Fruit fly (Drosophila melanogaster): ENCODE measurements around the gene Kaz1-ORFB.

The Kaz1-ORFB gene

DNA sequence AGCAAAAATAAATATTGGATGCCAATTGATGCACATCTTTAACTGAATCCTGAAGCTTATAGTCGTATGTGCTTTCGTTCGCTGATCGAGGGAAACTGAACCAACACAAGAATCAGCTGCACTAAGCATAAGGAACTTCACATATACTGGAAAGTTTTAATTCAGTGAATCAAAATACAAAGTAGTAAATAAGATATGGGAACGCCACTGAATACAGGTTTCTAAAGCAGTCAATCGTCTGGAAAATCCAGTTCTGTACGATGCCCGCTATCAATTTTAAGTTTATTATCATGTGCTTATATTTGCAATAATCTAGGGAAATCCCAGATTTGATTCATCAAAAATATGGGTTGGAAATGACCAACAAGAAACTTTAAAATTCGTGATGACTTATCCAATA is 15.8 kb downstream of the Kaz1-ORFB start, which contains the start of gene CG34454:
Gene CG34454 (minus strand): TSS at position 84 of the 400 bp plus-strand sequence.
- TF ChIP-seq Dll (optimal IDR thresholded peaks at IDR 0.05) (no peak), EcR (GFP tag; optimal IDR thresholded peaks at IDR 0.05) (no peak), usp (GFP tag; optimal IDR thresholded peaks at IDR 0.05) (no peak), CG8478 (optimal IDR thresholded peaks at IDR 0.05) (no peak), pan (optimal IDR thresholded peaks at IDR 0.05) (no peak), psq (optimal IDR thresholded peaks at IDR 0.05) (no peak)

DNA sequence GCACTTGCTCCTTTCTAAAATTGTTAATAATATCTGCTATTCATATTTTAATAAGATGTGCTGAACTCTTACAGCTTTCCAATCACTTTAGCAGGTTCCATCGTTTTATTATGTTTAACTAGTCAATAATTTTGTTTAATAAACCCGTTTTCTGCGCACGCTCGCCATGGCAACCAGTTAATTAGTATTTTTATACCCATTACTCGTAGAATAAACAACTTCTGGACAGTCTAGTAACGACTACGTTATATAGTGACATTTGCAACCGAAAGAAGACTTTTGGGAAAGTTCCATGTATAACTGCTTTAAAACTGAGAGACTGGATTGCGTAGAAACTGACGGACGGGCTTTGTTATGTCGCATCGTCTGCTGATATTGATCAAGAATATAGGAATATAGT is 16.8 kb downstream of the Kaz1-ORFB start, which contains the start of gene CG34453:
Gene CG34453 (minus strand): TSS at position 101 of the 400 bp plus-strand sequence.
- no peak for TF ChIP-seq usp (GFP tag; optimal IDR thresholded peaks at IDR 0.05)
- TF ChIP-seq psq (optimal IDR thresholded peaks at IDR 0.05), result no peak
- no peak for TF ChIP-seq pan (optimal IDR thresholded peaks at IDR 0.05)
- TF ChIP-seq CG8478 (optimal IDR thresholded peaks at IDR 0.05), result no peak
- no peak for TF ChIP-seq EcR (GFP tag; optimal IDR thresholded peaks at IDR 0.05)
- no peak for TF ChIP-seq Dll (optimal IDR thresholded peaks at IDR 0.05)

DNA sequence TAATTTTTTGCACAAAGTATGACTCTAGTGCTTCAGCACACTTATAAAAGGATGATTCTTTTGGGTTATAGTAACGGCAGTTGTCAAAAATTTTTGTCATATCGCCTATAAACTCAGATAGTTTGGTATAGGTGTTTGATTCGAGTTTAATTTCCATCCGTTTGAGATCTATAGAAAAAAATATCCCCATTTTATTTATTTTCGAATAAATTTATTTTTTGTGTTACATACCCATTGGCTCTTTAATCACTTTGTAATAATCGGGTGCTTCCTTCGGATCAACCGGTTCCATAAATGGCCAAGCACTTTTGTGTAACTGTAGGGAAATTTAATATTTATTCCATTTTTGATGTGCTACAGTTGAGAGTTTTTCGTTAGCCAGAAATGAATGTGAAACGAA is 17.9 kb downstream of the Kaz1-ORFB start:
- TF ChIP-seq usp (GFP tag; optimal IDR thresholded peaks at IDR 0.05) (no peak), CG8478 (optimal IDR thresholded peaks at IDR 0.05) (no peak), psq (optimal IDR thresholded peaks at IDR 0.05) (no peak), Dll (optimal IDR thresholded peaks at IDR 0.05) (no peak), EcR (GFP tag; optimal IDR thresholded peaks at IDR 0.05) (no peak)

DNA sequence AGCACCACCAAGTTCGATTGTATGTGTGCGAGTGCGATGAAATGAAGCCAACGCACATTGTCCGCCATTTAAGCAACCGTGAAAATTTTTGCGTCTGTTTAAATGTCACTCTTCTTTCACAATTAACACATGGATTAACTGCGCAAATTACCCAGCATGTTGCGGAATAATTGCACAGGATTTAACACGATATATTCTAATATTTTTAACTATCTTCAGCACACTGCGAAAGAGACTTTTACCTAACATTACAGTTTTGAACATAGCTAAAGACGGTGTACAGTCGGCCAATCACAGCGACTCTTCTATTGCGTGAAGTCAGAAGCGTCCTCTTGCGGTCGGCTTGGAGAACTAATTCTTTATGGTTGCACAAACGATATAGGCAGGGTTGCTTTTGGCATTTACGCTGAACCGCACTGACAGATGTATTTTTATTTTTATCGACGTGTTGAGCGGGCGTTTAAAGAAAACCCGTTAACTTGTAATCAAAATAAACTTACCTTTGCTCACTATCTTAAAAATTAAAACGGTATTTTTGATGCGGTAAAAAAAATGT is 30.3 kb downstream of the Kaz1-ORFB start:
- no peak for TF ChIP-seq Dll (optimal IDR thresholded peaks at IDR 0.05)
- no peak for TF ChIP-seq EcR (GFP tag; optimal IDR thresholded peaks at IDR 0.05)
- TF ChIP-seq pan (optimal IDR thresholded peaks at IDR 0.05), result no peak
- no peak for TF ChIP-seq psq (optimal IDR thresholded peaks at IDR 0.05)
- no peak for TF ChIP-seq usp (GFP tag; optimal IDR thresholded peaks at IDR 0.05)

DNA sequence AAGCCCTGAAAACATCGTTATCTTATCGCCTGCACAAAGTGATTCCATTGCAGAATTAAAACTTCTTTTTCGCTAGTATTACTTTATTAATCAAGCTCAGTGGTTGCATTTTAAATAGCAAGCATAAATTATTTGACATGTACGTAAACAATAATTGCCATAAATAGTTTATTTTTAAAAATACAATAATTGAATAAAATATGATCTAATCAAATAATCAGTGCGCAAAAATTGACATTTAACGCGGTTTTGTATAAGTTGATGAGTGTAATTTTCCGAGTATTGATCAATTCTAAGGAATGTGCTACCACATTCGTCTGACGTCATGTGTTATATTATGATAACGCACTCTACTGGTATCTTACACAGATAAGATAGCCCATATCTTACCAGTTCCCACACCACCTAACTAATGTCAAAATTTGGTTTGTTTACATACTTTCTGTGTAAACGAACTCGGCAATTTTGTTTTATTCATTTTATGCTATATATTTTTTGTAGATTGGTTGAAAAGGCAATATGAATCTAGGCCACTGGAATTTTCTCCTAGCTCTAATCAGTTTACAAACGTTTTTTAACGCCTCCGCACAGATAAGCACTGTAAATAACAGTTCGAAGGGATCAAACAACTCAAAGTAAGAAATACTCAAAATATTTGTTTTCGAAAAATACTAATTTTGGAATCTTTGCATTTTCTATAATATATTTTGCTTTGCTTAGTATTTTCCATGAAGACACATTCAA is 31.2 kb downstream of the Kaz1-ORFB start, which contains the start of gene mthl14:
Gene mthl14 (plus strand): TSS at position 10 of the 744 bp plus-strand sequence.
- TF ChIP-seq EcR (GFP tag; optimal IDR thresholded peaks at IDR 0.05), result no peak
- TF ChIP-seq Dll (optimal IDR thresholded peaks at IDR 0.05), result no peak
- no peak for TF ChIP-seq pan (optimal IDR thresholded peaks at IDR 0.05)
- no peak for TF ChIP-seq usp (GFP tag; optimal IDR thresholded peaks at IDR 0.05)
- TF ChIP-seq psq (optimal IDR thresholded peaks at IDR 0.05), result no peak
- TF ChIP-seq CG8478 (optimal IDR thresholded peaks at IDR 0.05), result no peak

DNA sequence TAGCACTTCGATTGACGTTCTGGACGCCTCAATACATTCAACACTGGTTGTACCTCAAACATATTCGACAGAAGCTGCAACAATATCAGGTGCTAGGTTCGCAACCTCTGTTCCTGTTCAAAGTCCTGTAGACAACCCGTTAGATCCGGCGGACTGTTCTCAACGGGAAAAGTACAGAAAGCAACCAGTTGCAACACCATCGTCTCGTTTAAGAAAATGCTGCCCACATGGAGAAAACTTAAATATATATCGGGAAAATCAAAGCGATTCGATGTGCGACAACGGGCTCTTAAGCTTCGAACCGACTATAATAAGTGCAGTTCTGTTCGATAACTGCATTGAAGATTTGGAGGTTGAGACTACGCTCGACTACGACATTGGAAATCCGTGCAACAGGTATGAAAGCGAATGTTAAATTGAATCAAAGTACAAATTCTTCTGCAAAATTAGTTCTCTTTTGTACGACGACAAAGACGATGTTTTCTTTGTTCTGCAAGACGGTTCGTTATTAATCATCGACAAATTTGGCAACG is 31.9 kb downstream of the Kaz1-ORFB start:
- TF ChIP-seq CG8478 (optimal IDR thresholded peaks at IDR 0.05) (no peak), usp (GFP tag; optimal IDR thresholded peaks at IDR 0.05) (no peak), psq (optimal IDR thresholded peaks at IDR 0.05) (no peak), pan (optimal IDR thresholded peaks at IDR 0.05) (no peak), Dll (optimal IDR thresholded peaks at IDR 0.05) (no peak), EcR (GFP tag; optimal IDR thresholded peaks at IDR 0.05) (no peak)

DNA sequence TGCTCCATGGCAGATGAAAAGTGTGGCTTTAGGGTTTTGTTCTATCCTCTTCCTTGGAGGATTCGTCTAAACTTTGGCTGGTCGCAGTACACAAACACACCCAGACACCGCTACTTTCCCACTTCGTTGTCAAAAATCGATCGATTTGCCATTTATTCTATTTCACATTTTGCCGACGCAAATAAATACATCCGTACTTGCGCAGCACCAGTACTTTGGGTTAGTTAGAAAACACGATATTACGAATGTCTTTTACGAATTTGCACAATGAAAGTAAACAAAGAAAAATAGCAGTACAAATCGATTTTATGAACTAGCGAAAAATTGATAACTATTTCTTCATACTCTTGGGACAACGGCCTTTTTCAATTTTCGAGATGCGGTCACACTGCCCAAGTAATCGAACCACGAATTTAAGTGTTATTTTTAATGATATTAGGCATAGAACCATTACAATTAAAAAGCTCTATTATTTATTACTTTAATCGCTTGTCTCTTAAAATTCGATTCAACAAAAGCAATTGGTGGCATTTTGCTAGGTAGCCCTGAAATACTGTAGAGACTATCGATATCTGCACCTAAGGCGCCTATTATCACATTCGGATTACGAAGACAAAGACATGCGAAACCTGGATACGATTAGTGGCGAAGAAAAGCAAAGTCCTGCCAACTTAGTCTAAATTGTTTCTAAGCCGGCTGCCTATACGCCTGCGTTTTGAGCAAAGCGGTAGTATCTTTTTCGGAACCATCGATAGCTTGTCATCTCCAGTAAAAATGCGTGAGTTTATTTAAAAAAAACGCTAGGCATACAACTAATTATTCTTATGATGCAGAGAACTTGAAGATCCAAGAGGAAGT is 41.4 kb downstream of the Kaz1-ORFB start, which contains the start of the genes DIP2 and wac:
Gene DIP2 (minus strand): TSS at position 337 of the 858 bp plus-strand sequence.
Gene wac (plus strand): TSS at position 559 of the 858 bp plus-strand sequence.
- no peak for TF ChIP-seq pan (optimal IDR thresholded peaks at IDR 0.05)
- no peak for TF ChIP-seq Dll (optimal IDR thresholded peaks at IDR 0.05)
- TF ChIP-seq psq (optimal IDR thresholded peaks at IDR 0.05), result no peak

DNA sequence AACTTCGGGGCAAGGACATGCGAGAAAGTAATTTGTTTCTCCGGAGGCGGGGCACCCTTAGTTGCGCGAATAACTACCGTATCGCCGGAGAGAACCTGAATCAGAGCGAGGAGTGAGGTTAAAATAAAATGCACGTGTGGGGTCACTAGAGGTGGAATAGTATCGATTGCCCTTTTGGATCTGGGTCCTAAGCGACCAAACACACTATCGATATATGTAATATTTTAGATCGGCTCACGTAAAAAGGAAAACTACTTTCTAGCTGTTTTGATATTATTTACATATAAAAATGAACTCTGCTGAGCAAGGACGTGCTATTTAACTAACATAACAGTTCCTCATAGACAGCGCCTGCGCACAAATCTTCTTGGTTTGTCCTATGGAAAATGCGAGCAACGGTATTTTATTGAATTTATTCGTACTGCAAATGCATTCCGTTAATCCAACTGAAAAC is 46.3 kb downstream of the Kaz1-ORFB start:
- TF ChIP-seq usp (GFP tag; optimal IDR thresholded peaks at IDR 0.05), result no peak
- no peak for TF ChIP-seq EcR (GFP tag; optimal IDR thresholded peaks at IDR 0.05)
- TF ChIP-seq Dll (optimal IDR thresholded peaks at IDR 0.05), result no peak
- TF ChIP-seq CG8478 (optimal IDR thresholded peaks at IDR 0.05), result no peak
- TF ChIP-seq psq (optimal IDR thresholded peaks at IDR 0.05), result no peak
- no peak for TF ChIP-seq pan (optimal IDR thresholded peaks at IDR 0.05)

DNA sequence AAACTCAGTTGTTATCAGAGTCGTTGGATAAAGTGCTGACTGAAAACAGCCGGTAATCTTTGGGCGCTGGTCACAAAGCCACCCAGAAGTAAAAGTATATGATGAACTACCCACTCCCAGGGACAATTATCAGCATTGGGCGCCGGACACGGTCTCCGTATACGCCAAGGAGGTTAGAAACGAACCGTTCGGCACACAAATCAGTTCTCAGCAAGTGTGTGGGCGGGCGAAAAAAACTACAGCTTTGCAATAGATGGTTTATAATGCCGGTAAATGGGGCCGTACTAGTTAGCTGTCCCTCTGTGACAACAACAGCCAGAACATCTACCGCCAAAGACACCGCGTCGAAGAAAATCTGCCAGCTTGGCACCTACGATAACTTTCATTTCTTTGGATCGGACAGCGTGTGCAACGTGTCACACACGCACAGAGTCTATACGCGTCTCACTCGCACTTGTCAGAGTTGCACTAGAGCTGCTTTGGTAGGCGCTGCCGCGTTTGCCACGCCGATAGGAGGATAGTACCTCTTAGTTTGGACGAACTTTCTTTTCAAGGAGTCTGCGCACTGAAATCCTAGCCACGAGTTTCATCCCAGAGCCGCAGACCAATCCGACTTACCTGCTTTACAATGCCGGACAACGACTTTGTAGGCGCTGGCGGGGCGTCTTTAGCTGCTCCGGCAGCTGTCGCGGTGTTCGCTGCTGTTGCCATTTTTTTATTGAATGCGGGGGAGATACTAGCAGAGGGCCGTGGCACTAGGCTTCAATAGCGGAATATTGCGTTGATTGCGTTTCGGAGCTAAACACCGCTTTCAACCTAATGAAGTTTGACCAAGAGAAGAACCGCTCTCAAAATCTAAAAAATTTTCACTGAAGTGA is 47.3 kb downstream of the Kaz1-ORFB start:
- no peak for TF ChIP-seq usp (GFP tag; optimal IDR thresholded peaks at IDR 0.05)
- TF ChIP-seq CG8478 (optimal IDR thresholded peaks at IDR 0.05), result no peak
- no peak for TF ChIP-seq EcR (GFP tag; optimal IDR thresholded peaks at IDR 0.05)
- TF ChIP-seq psq (optimal IDR thresholded peaks at IDR 0.05), result no peak
- TF ChIP-seq Dll (optimal IDR thresholded peaks at IDR 0.05), result no peak
- TF ChIP-seq pan (optimal IDR thresholded peaks at IDR 0.05), result no peak

DNA sequence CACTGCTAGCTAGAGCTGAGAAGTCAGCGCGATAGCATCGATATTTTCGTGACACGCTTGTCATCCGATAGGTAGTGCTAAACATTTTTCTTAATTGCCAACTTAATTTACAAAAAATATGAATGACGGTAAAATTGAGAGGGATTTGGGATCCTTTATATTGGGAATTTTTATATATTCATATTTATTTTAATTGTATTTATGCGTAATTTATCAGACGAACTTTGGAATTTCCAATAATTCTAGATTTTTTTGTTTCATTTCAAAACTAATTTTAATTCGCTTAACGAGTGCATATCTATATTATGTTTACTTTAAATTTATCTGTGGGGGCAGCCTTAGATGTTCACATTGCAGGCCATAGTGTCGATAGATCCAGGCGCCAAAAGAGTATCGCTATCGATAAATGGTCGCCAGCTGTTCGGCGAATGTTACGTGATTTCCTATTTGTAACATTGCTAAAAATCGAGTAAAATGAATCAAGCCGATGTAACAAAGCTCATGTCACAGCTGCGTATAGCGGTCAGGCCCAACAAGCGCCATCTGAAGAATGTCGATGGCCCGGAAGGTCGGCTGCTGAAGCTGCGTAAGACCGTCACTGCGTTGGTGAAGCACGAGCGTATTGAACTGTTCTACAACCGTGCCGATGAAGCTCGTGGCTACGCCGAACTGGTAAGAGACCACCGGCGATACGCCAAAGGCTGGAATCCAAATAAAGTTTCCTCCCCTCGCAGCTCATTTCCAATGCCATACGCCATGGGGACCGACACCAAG is 48.1 kb downstream of the Kaz1-ORFB start, which contains the start of the genes Tudor-SN and mRpL17:
Gene Tudor-SN (minus strand): TSS at position 3 of the 774 bp plus-strand sequence.
Gene mRpL17 (plus strand): TSS at position 402 of the 774 bp plus-strand sequence.
- TF ChIP-seq pan (optimal IDR thresholded peaks at IDR 0.05) (no peak), Dll (optimal IDR thresholded peaks at IDR 0.05) (no peak), CG8478 (optimal IDR thresholded peaks at IDR 0.05) (no peak), EcR (GFP tag; optimal IDR thresholded peaks at IDR 0.05) (no peak)
